Worm (Caenorhabditis elegans) whole organism, early embryonic: Measurements from ENCODE around the gene T09A5.15.

Experiments
- F13C5.2 ChIP-seq: sonication (generic microtip); optimal IDR thresholded peaks from 2 replicates; lab custom pipeline; 2017; ENCODE audit warnings: mild to moderate bottlenecking, missing genetic modification characterization, inconsistent platforms, missing compliant biosample characterization
- ama-1 ChIP-seq: fragments of 150-350 bp; optimal IDR thresholded peaks from 2 replicates; lab custom pipeline; 2014
- ceh-13 ChIP-seq: fragments of 200-800 bp; sonication (Bioruptor generic); optimal IDR thresholded peaks from 2 replicates; lab custom pipeline; 2018; ENCODE audit warnings: mild to moderate bottlenecking, missing genetic modification characterization, missing compliant biosample characterization
- ceh-36 ChIP-seq: sonication (generic microtip); optimal IDR thresholded peaks from 2 replicates; lab custom pipeline; 2016; ENCODE audit warnings: missing genetic modification characterization, inconsistent platforms, missing compliant biosample characterization
- ets-7 ChIP-seq: sonication (generic microtip); optimal IDR thresholded peaks from 2 replicates; lab custom pipeline; 2016; ENCODE audit warnings: missing genotype, missing genetic modification characterization, missing compliant biosample characterization
- flt-1 ChIP-seq: fragments of 200-800 bp; sonication (Bioruptor generic); IDR thresholded peaks from 2 replicates; pipeline ENCODE4 v1.3.6; 2022; ENCODE audit warnings: missing genetic modification characterization, missing compliant biosample characterization
- hmbx-1 ChIP-seq: sonication (generic microtip); optimal IDR thresholded peaks from 2 replicates; lab custom pipeline; 2016; ENCODE audit warnings: mild to moderate bottlenecking, missing genetic modification characterization, missing compliant biosample characterization
- hnd-1 ChIP-seq: sonication (generic microtip); optimal IDR thresholded peaks from 2 replicates; lab custom pipeline; 2016; ENCODE audit warnings: missing genetic modification characterization, missing compliant biosample characterization
- pes-1 ChIP-seq: fragments of 200-800 bp; sonication (Bioruptor generic); IDR thresholded peaks from 2 replicates; pipeline ENCODE4 v1.3.6; 2022; ENCODE audit warnings: missing genetic modification reagents, missing genetic modification characterization, missing compliant biosample characterization
- tbx-37 ChIP-seq: fragments of 200-800 bp; sonication (Bioruptor generic); conservative IDR thresholded peaks from 2 replicates; pipeline ENCODE4 v1.3.6; 2022; ENCODE audit warnings: missing genetic modification reagents, missing genetic modification characterization, missing compliant biosample characterization
- tra-4 ChIP-seq: sonication (generic microtip); optimal IDR thresholded peaks from 2 replicates; lab custom pipeline; 2017; ENCODE audit warnings: missing genetic modification characterization, missing compliant biosample characterization

DNA sequence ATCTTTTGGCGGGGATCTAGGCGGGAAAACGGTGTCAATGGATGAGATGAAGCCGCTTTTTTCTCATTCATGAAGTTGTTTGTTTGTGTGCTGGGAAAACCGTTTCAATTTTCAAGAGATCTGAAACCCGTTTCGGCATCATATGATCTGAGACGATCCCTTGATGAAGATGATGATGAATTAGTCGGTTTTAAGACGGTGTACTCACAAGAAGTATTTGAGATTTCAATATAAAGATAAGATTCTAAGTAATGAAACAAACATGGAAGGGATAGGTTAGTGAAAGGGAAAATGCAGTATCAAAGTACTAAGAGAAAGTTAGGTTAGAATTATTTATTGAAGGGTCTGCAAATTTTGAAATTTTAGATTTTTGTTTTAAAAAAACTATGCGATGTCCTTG lies 49.6 kb upstream of the T09A5.15 start:
- no peak for TF ChIP-seq hnd-1 (tag; lab: Kevin White, UChicago)
- TF ChIP-seq ama-1, result no peak
- TF ChIP-seq tra-4 (tag; lab: Kevin White, UChicago), result no peak
- TF ChIP-seq ets-7 (tag; lab: Kevin White, UChicago), result no peak
- TF ChIP-seq ceh-13 (GFP tag; lab: Kevin White, UChicago), result no peak
- no peak for TF ChIP-seq ceh-36
- TF ChIP-seq hmbx-1, result no peak
- TF ChIP-seq tbx-37 (GFP tag; lab: Robert Waterston, UW), result no peak
- no peak for TF ChIP-seq flt-1 (GFP tag; lab: Robert Waterston, UW)
- TF ChIP-seq pes-1 (GFP tag; lab: Robert Waterston, UW), result no peak
- TF ChIP-seq F13C5.2 (tag; lab: Kevin White, UChicago), result no peak
